Fruit fly (Drosophila melanogaster) whole organism, embryonic: Measurements from ENCODE around the gene CG5160.
A peak's percentile ranks its signal among the peaks of the same experiment; 100 is the strongest.

Experiments used
- Antp ChIP-seq: fragments of 200-800 bp; sonication (Bioruptor generic); optimal IDR thresholded peaks from 3 replicates; lab custom pipeline; 2016; ENCODE audit warnings: missing biosample characterization, missing genetic modification characterization
- Atf6 ChIP-seq: fragments of 200-800 bp; sonication (Bioruptor generic); IDR thresholded peaks from 2 replicates; pipeline ENCODE4 v1.3.6; 2022; ENCODE audit warnings: missing biosample characterization, missing genetic modification characterization
- Blimp-1 ChIP-seq: fragments of 200-800 bp; sonication (Bioruptor generic); optimal IDR thresholded peaks from 3 replicates; lab custom pipeline; 2018; ENCODE audit warnings: missing biosample characterization, missing genetic modification characterization, mild to moderate bottlenecking, moderate library complexity, missing genetic modification reagents
- CG10321 ChIP-seq: fragments of 200-800 bp; sonication (Bioruptor generic); IDR thresholded peaks from 2 replicates; pipeline ENCODE4 v1.3.6; 2022; ENCODE audit warnings: missing biosample characterization, missing genetic modification characterization
- CG10959 ChIP-seq: fragments of 200-800 bp; sonication (Bioruptor generic); IDR thresholded peaks from 2 replicates; pipeline ENCODE4 v1.3.6; 2022; ENCODE audit warnings: missing biosample characterization, missing genetic modification characterization
- CG10979 ChIP-seq: fragments of 200-800 bp; sonication (Bioruptor generic); optimal IDR thresholded peaks from 2 replicates; lab custom pipeline; 2018; ENCODE audit warnings: missing biosample characterization, mild to moderate bottlenecking, missing genetic modification characterization, moderate library complexity
- CG12391 ChIP-seq: fragments of 200-800 bp; sonication (Bioruptor generic); optimal IDR thresholded peaks from 3 replicates; lab custom pipeline; 2018; ENCODE audit warnings: missing biosample characterization, mild to moderate bottlenecking, missing genetic modification characterization, moderate library complexity
- CG13894 ChIP-seq: fragments of 200-800 bp; sonication (Bioruptor generic); optimal IDR thresholded peaks from 3 replicates; lab custom pipeline; 2018; ENCODE audit warnings: missing biosample characterization, mild to moderate bottlenecking, missing genetic modification characterization, moderate library complexity
- CG14014 ChIP-seq: fragments of 200-800 bp; sonication (Bioruptor generic); IDR thresholded peaks from 2 replicates; pipeline ENCODE4 v1.3.6; 2022; ENCODE audit warnings: missing biosample characterization, missing genetic modification characterization
- CG14050 ChIP-seq: fragments of 200-800 bp; sonication (Bioruptor generic); IDR thresholded peaks from 3 replicates; pipeline ENCODE4 v1.3.6; 2022; ENCODE audit warnings: missing biosample characterization, missing genetic modification characterization
- CG17829 ChIP-seq: fragments of 200-800 bp; optimal IDR thresholded peaks from 2 replicates; lab custom pipeline; 2019; ENCODE audit warnings: missing biosample characterization, mild to moderate bottlenecking, missing genetic modification characterization, moderate library complexity
- CG18599 ChIP-seq: fragments of 200-800 bp; sonication (Bioruptor generic); optimal IDR thresholded peaks from 3 replicates; lab custom pipeline; 2017; ENCODE audit warnings: missing biosample characterization, missing genetic modification characterization, mild to moderate bottlenecking, moderate library complexity, missing genetic modification reagents
- CG18619 ChIP-seq: fragments of 200-800 bp; sonication (Bioruptor generic); optimal IDR thresholded peaks from 3 replicates; lab custom pipeline; 2017; ENCODE audit warnings: missing biosample characterization, mild to moderate bottlenecking, missing genetic modification characterization
- CG2712 ChIP-seq: fragments of 200-800 bp; optimal IDR thresholded peaks from 3 replicates; lab custom pipeline; 2019; ENCODE audit warnings: missing biosample characterization, mild to moderate bottlenecking, missing genetic modification characterization, moderate library complexity
- CG2875 ChIP-seq: fragments of 200-800 bp; sonication (Bioruptor generic); optimal IDR thresholded peaks from 2 replicates; lab custom pipeline; 2017; ENCODE audit warnings: missing biosample characterization, mild to moderate bottlenecking, missing genetic modification characterization, missing genetic modification reagents
- CG30403 ChIP-seq: fragments of 200-800 bp; sonication (Bioruptor generic); optimal IDR thresholded peaks from 3 replicates; lab custom pipeline; 2016; ENCODE audit warnings: missing biosample characterization, missing genetic modification characterization
- CG6683 ChIP-seq: fragments of 200-800 bp; sonication (Bioruptor generic); optimal IDR thresholded peaks from 2 replicates; lab custom pipeline; 2017; ENCODE audit warnings: missing biosample characterization, mild to moderate bottlenecking, missing genetic modification characterization, missing genetic modification reagents
- CG9215 ChIP-seq: fragments of 200-800 bp; sonication (Bioruptor generic); IDR thresholded peaks from 2 replicates; pipeline ENCODE4 v1.3.6; 2022; ENCODE audit warnings: missing biosample characterization, missing genetic modification characterization
- CG9932 ChIP-seq: fragments of 200-800 bp; sonication (Bioruptor generic); IDR thresholded peaks from 2 replicates; pipeline ENCODE4 v1.3.6; 2022; ENCODE audit warnings: missing biosample characterization, missing genetic modification characterization
- CTCF ChIP-seq: fragments of 200-800 bp; sonication (Bioruptor generic); optimal IDR thresholded peaks from 2 replicates; lab custom pipeline; 2017; ENCODE audit warnings: missing biosample characterization, mild to moderate bottlenecking, missing genetic modification characterization, moderate library complexity
- Dad ChIP-seq: fragments of 200-800 bp; sonication (Bioruptor generic); optimal IDR thresholded peaks from 3 replicates; lab custom pipeline; 2016; ENCODE audit warnings: missing biosample characterization, missing genetic modification characterization
- Dek ChIP-seq: fragments of 200-800 bp; sonication (Bioruptor generic); optimal IDR thresholded peaks from 3 replicates; lab custom pipeline; 2019; ENCODE audit warnings: missing biosample characterization, mild to moderate bottlenecking, missing genetic modification characterization, moderate library complexity
- E2f2 ChIP-seq: fragments of 200-800 bp; sonication (Bioruptor generic); IDR thresholded peaks from 2 replicates; pipeline ENCODE4 v1.3.6; 2022; ENCODE audit warnings: missing biosample characterization, missing genetic modification characterization
- Ets65A ChIP-seq: fragments of 200-800 bp; sonication (Bioruptor generic); peaks from one replicate; lab custom pipeline; 2016; ENCODE audit warnings: missing biosample characterization, missing genetic modification characterization
- HHEX ChIP-seq: fragments of 200-800 bp; sonication (Bioruptor generic); optimal IDR thresholded peaks from 3 replicates; lab custom pipeline; 2017; ENCODE audit warnings: missing biosample characterization, mild to moderate bottlenecking, missing genetic modification characterization, missing genetic modification reagents
- HLH3B ChIP-seq: fragments of 200-800 bp; sonication (Bioruptor generic); IDR thresholded peaks from 2 replicates; pipeline ENCODE4 v1.3.6; 2022; ENCODE audit warnings: missing biosample characterization, missing genetic modification characterization
- HLH54F ChIP-seq: fragments of 200-800 bp; sonication (Bioruptor generic); optimal IDR thresholded peaks from 3 replicates; lab custom pipeline; 2016; ENCODE audit warnings: missing biosample characterization, missing genetic modification characterization
- Med ChIP-seq: fragments of 200-800 bp; sonication (Bioruptor generic); peaks from one replicate; lab custom pipeline; 2016; ENCODE audit warnings: missing biosample characterization, missing genetic modification characterization, mild to moderate bottlenecking, inconsistent platforms, moderate library complexity
- NC2β ChIP-seq: fragments of 200-800 bp; sonication (Bioruptor generic); optimal IDR thresholded peaks from 2 replicates; lab custom pipeline; 2016; ENCODE audit warnings: missing biosample characterization, missing genetic modification characterization
- NFAT ChIP-seq: fragments of 200-800 bp; sonication (Bioruptor generic); IDR thresholded peaks from 2 replicates; pipeline ENCODE4 v1.3.6; 2022; ENCODE audit warnings: missing biosample characterization, missing genetic modification characterization
- NK7.1 ChIP-seq: fragments of 200-800 bp; sonication (Bioruptor generic); optimal IDR thresholded peaks from 3 replicates; lab custom pipeline; 2016; ENCODE audit warnings: missing biosample characterization, missing genetic modification characterization
- Optix ChIP-seq: fragments of 200-800 bp; sonication (Bioruptor generic); IDR thresholded peaks from 3 replicates; pipeline ENCODE4 v1.3.6; 2022; ENCODE audit warnings: missing biosample characterization, missing genetic modification characterization
- Six4 ChIP-seq: fragments of 200-800 bp; sonication (Bioruptor generic); optimal IDR thresholded peaks from 2 replicates; lab custom pipeline; 2016; ENCODE audit warnings: missing biosample characterization, missing genetic modification characterization
- ase ChIP-seq: fragments of 200-800 bp; sonication (Bioruptor generic); IDR thresholded peaks from 3 replicates; pipeline ENCODE4 v1.3.6; 2022; ENCODE audit warnings: missing biosample characterization, missing genetic modification characterization
- btn ChIP-seq: fragments of 200-800 bp; sonication (Bioruptor generic); optimal IDR thresholded peaks from 2 replicates; lab custom pipeline; 2016; ENCODE audit warnings: missing biosample characterization, missing genetic modification characterization
- ci ChIP-seq: fragments of 200-800 bp; sonication (Bioruptor generic); IDR thresholded peaks from 3 replicates; pipeline ENCODE4 v1.3.6; 2022; ENCODE audit warnings: missing biosample characterization, missing genetic modification characterization
- crol ChIP-seq: fragments of 200-800 bp; sonication (Bioruptor generic); IDR thresholded peaks from 2 replicates; pipeline ENCODE4 v1.3.6; 2022; ENCODE audit warnings: missing biosample characterization, missing genetic modification characterization
- dan ChIP-seq: fragments of 200-800 bp; sonication (Bioruptor generic); IDR thresholded peaks from 2 replicates; pipeline ENCODE4 v1.3.6; 2022; ENCODE audit warnings: missing biosample characterization, missing genetic modification characterization
- dpn ChIP-seq, 2 experiments: fragments of 200-800 bp; sonication (Bioruptor generic); optimal IDR thresholded peaks; 3 replicates each; lab custom pipeline; 2016; ENCODE audit warnings: missing biosample characterization in 2 of 2, missing genetic modification characterization in 2 of 2
- esg ChIP-seq: fragments of 200-800 bp; sonication (Bioruptor generic); conservative IDR thresholded peaks from 2 replicates; pipeline ENCODE4 v1.3.6; 2022; ENCODE audit warnings: missing biosample characterization, missing genetic modification characterization
- exex ChIP-seq: fragments of 200-800 bp; sonication (Bioruptor generic); optimal IDR thresholded peaks from 4 replicates; lab custom pipeline; 2018; ENCODE audit warnings: missing biosample characterization, mild to moderate bottlenecking, missing genetic modification characterization, moderate library complexity
- hkb ChIP-seq, 2 experiments: fragments of 200-800 bp in 1 of 2; fragments of >200 bp in 1 of 2; sonication (Bioruptor generic) in 1 of 2; IDR thresholded peaks in 1 of 2; optimal IDR thresholded peaks in 1 of 2; 2 replicates each; pipeline versions ENCODE4 v1.3.6 to Lab custom; 2017 to 2022; ENCODE audit warnings: missing biosample characterization in 1 of 2, missing genetic modification characterization in 1 of 2
- lilli ChIP-seq: fragments of 200-800 bp; sonication (Bioruptor generic); optimal IDR thresholded peaks from 3 replicates; lab custom pipeline; 2016; ENCODE audit warnings: missing biosample characterization, missing genetic modification characterization
- nom ChIP-seq: fragments of 200-800 bp; sonication (Bioruptor generic); optimal IDR thresholded peaks from 2 replicates; lab custom pipeline; 2017; ENCODE audit warnings: missing biosample characterization, missing genetic modification characterization, mild to moderate bottlenecking, moderate library complexity, missing genetic modification reagents
- odd ChIP-seq: fragments of 200-800 bp; sonication (Bioruptor generic); optimal IDR thresholded peaks from 2 replicates; lab custom pipeline; 2017; ENCODE audit warnings: missing biosample characterization, mild to moderate bottlenecking, missing genetic modification characterization
- slbo ChIP-seq: fragments of 200-800 bp; sonication (Bioruptor generic); IDR thresholded peaks from 2 replicates; pipeline ENCODE4 v1.3.6; 2022; ENCODE audit warnings: missing biosample characterization, missing genetic modification characterization
- so ChIP-seq: fragments of 200-800 bp; sonication (Bioruptor generic); IDR thresholded peaks from 3 replicates; pipeline ENCODE4 v1.3.6; 2022; ENCODE audit warnings: missing biosample characterization, missing genetic modification characterization
- twi ChIP-seq: fragments of 200-800 bp; optimal IDR thresholded peaks from 2 replicates; lab custom pipeline; 2019; ENCODE audit warnings: missing biosample characterization, mild to moderate bottlenecking, missing genetic modification characterization, moderate library complexity
- usp ChIP-seq: fragments of >200 bp; optimal IDR thresholded peaks from 2 replicates; lab custom pipeline; 2017; ENCODE audit warnings: missing biosample characterization, missing genetic modification characterization
- vvl ChIP-seq: fragments of 200-800 bp; sonication (Bioruptor generic); IDR thresholded peaks from 2 replicates; pipeline ENCODE4 v1.3.6; 2022; ENCODE audit warnings: missing biosample characterization, missing genetic modification characterization

Gene CG5160

dm6 chr2L:7423333-7423895 lies 24.9 kb upstream of the CG5160 start (continued):
- 0 out of 3 replicates have a peak, but pooled peaks have one; percentile 42 for TF ChIP-seq Optix (GFP tag; lab: Robert Waterston, UW)
- TF ChIP-seq CG18619 = peak; percentile 9
- TF ChIP-seq NK7.1 (GFP tag; lab: Kevin White, UChicago) = peak; percentile 23
- peak; percentile 46 for TF ChIP-seq CG18599 (GFP tag; lab: Kevin White, UChicago)
- TF ChIP-seq so (GFP tag; lab: Robert Waterston, UW) = 0 out of 3 replicates have a peak, but pooled peaks have one; percentile 14
- peak; percentile 52 for TF ChIP-seq CG9215 (GFP tag; lab: Robert Waterston, UW)
- 0 out of 3 replicates have a peak, but pooled peaks have one; percentile 10 for TF ChIP-seq CG14050 (GFP tag; lab: Robert Waterston, UW)
- no peak for TF ChIP-seq dan (GFP tag; lab: Robert Waterston, UW)
- peak; percentile 57 for TF ChIP-seq Antp
- TF ChIP-seq Med = peak; percentile 92
- TF ChIP-seq CTCF (GFP tag; lab: Kevin White, UChicago) = peak; percentile 92
- peak; percentile 5 for TF ChIP-seq CG12391 (tag; lab: Kevin White, UChicago)
- peak; percentile 27 for TF ChIP-seq Dad (GFP tag; lab: Kevin White, UChicago)
- no peak for TF ChIP-seq usp (GFP tag; lab: Kevin White, UChicago)
- TF ChIP-seq crol = no peak
- peak; percentile 2 for TF ChIP-seq Dek (tag; lab: Kevin White, UChicago)
- TF ChIP-seq odd (GFP tag; lab: Kevin White, UChicago) = no peak
- TF ChIP-seq NFAT = peak; percentile 69
- peak; percentile 46 for TF ChIP-seq HLH54F
- TF ChIP-seq Atf6 (GFP tag; lab: Robert Waterston, UW) = 0 out of 2 replicates have a peak, but pooled peaks have one; percentile 26
- peak; percentile 40 for TF ChIP-seq CG13894 (tag; lab: Kevin White, UChicago)
- TF ChIP-seq E2f2 = 0 out of 2 replicates have a peak, but pooled peaks have one; percentile 15
- TF ChIP-seq NC2β (GFP tag; lab: Kevin White, UChicago) = no peak
- TF ChIP-seq CG14014 (GFP tag; lab: Robert Waterston, UW) = 0 out of 2 replicates have a peak, but pooled peaks have one; percentile 28
- peak; percentile 72 for TF ChIP-seq CG9932 (GFP tag; lab: Robert Waterston, UW)
- TF ChIP-seq CG10321 = peak; percentile 20; the same call in 1 of the 2 replicates
- peak; percentile 46; the same call in 1 of the 2 replicates for TF ChIP-seq esg (GFP tag; lab: Robert Waterston, UW)
- TF ChIP-seq CG10979 (tag; lab: Kevin White, UChicago) = no peak
- peak; percentile 33 for TF ChIP-seq CG2712 (tag; lab: Kevin White, UChicago)
- TF ChIP-seq slbo (GFP tag; lab: Robert Waterston, UW) = peak; percentile 84
- TF ChIP-seq CG30403 (GFP tag; lab: Kevin White, UChicago) = peak; percentile 57
- peak; percentile 59 for TF ChIP-seq Ets65A (GFP tag; lab: Kevin White, UChicago)
- no peak for TF ChIP-seq btn
- TF ChIP-seq nom (GFP tag; lab: Kevin White, UChicago) = peak; percentile 76
- peak; percentile 51; the same call in 1 of the 2 replicates for TF ChIP-seq HLH3B (GFP tag; lab: Robert Waterston, UW)
- TF ChIP-seq lilli = peak; percentile 66
- TF ChIP-seq vvl (GFP tag; lab: Robert Waterston, UW) = peak; percentile 29
- TF ChIP-seq CG17829 = no peak
- no peak for TF ChIP-seq CG2875 (GFP tag; lab: Kevin White, UChicago)
- TF ChIP-seq twi (tag; lab: Kevin White, UChicago) = peak; percentile 1
- peak in 1 of 2 experiments; percentile 29 for TF ChIP-seq dpn (GFP tag; optimal IDR thresholded peaks at IDR 0.05; lab: Kevin White, UChicago)
- TF ChIP-seq Blimp-1 = peak; percentile 45
- TF ChIP-seq ase (GFP tag; lab: Robert Waterston, UW) = 0 out of 3 replicates have a peak, but pooled peaks have one; percentile 37
- TF ChIP-seq HHEX (GFP tag; lab: Kevin White, UChicago) = peak; percentile 17
- peak; percentile 5 for TF ChIP-seq exex (tag; lab: Kevin White, UChicago)
- TF ChIP-seq hkb (optimal IDR thresholded peaks at IDR 0.05; lab: Kevin White, UChicago) = no peak
- TF ChIP-seq hkb (GFP tag; IDR thresholded peaks at IDR 0.05; lab: Robert Waterston, UW) = no peak
- peak; percentile 14 for TF ChIP-seq Six4 (GFP tag; lab: Kevin White, UChicago)
- TF ChIP-seq CG10959 = 0 out of 2 replicates have a peak, but pooled peaks have one; percentile 5
- no peak for TF ChIP-seq CG6683 (GFP tag; lab: Kevin White, UChicago)
- peak; percentile 73; the same call in 2 of the 3 replicates for TF ChIP-seq ci
